Worm (Caenorhabditis elegans): Measurements from ENCODE around the gene gly-8.

- TF ChIP-seq ama-1 (optimal IDR thresholded peaks at IDR 0.05) = no peak
- no peak for TF ChIP-seq flt-1 (GFP tag; IDR thresholded peaks at IDR 0.05)
- no peak for TF ChIP-seq hmbx-1 (tag; optimal IDR thresholded peaks at IDR 0.05)
- TF ChIP-seq scrt-1 (GFP tag; IDR thresholded peaks at IDR 0.05) = no peak
- TF ChIP-seq ets-7 (tag; optimal IDR thresholded peaks at IDR 0.05) = no peak
- no peak for TF ChIP-seq tra-4 (tag; optimal IDR thresholded peaks at IDR 0.05)
- TF ChIP-seq ceh-36 (tag; optimal IDR thresholded peaks at IDR 0.05) = no peak
Observed at ce11 chrIII:11633444-11633843, 8.4 kb downstream of the gly-8 start.

All from whole organism, early embryonic.